Fruit fly (Drosophila melanogaster) whole organism, embryonic: ENCODE data around the gene DCTN6-p27.

Source experiments
- Blimp-1 ChIP-seq: fragments of 200-800 bp; sonication (Bioruptor generic); optimal IDR thresholded peaks from 3 replicates; lab custom pipeline; 2018; ENCODE audit warnings: missing biosample characterization, missing genetic modification characterization, mild to moderate bottlenecking, moderate library complexity, missing genetic modification reagents
- CG11504 ChIP-seq: fragments of 200-800 bp; sonication (Bioruptor generic); optimal IDR thresholded peaks from 3 replicates; lab custom pipeline; 2019; ENCODE audit warnings: missing biosample characterization, mild to moderate bottlenecking, missing genetic modification characterization, moderate library complexity
- CG11695 ChIP-seq: fragments of 200-800 bp; sonication (Bioruptor generic); IDR thresholded peaks from 3 replicates; pipeline ENCODE4 v1.3.6; 2022; ENCODE audit warnings: missing biosample characterization, missing genetic modification characterization
- CG17361 ChIP-seq: fragments of 200-800 bp; sonication (Bioruptor generic); IDR thresholded peaks from 3 replicates; pipeline ENCODE4 v1.3.6; 2022; ENCODE audit warnings: missing biosample characterization, missing genetic modification characterization
- CG18599 ChIP-seq: fragments of 200-800 bp; sonication (Bioruptor generic); optimal IDR thresholded peaks from 3 replicates; lab custom pipeline; 2017; ENCODE audit warnings: missing biosample characterization, missing genetic modification characterization, mild to moderate bottlenecking, moderate library complexity, missing genetic modification reagents
- CG18764 ChIP-seq: fragments of 200-800 bp; sonication (Bioruptor generic); optimal IDR thresholded peaks from 3 replicates; lab custom pipeline; 2016; ENCODE audit warnings: missing biosample characterization, missing genetic modification characterization
- CG2199 ChIP-seq: fragments of 200-800 bp; sonication (Bioruptor generic); IDR thresholded peaks from 3 replicates; pipeline ENCODE4 v1.3.6; 2022; ENCODE audit warnings: missing biosample characterization, missing genetic modification characterization
- CG2202 ChIP-seq: fragments of 200-800 bp; sonication (Bioruptor generic); optimal IDR thresholded peaks from 2 replicates; lab custom pipeline; 2018; ENCODE audit warnings: missing biosample characterization, mild to moderate bottlenecking, missing genetic modification characterization
- CG2678 ChIP-seq: fragments of 200-800 bp; sonication (Bioruptor generic); optimal IDR thresholded peaks from 3 replicates; lab custom pipeline; 2019; ENCODE audit warnings: missing biosample characterization, mild to moderate bottlenecking, missing genetic modification characterization, moderate library complexity
- CG2712 ChIP-seq: fragments of 200-800 bp; optimal IDR thresholded peaks from 3 replicates; lab custom pipeline; 2019; ENCODE audit warnings: missing biosample characterization, mild to moderate bottlenecking, missing genetic modification characterization, moderate library complexity
- CG2875 ChIP-seq: fragments of 200-800 bp; sonication (Bioruptor generic); optimal IDR thresholded peaks from 2 replicates; lab custom pipeline; 2017; ENCODE audit warnings: missing biosample characterization, mild to moderate bottlenecking, missing genetic modification characterization, missing genetic modification reagents
- CG30403 ChIP-seq: fragments of 200-800 bp; sonication (Bioruptor generic); optimal IDR thresholded peaks from 3 replicates; lab custom pipeline; 2016; ENCODE audit warnings: missing biosample characterization, missing genetic modification characterization
- CG31365 ChIP-seq: fragments of 200-800 bp; sonication (Bioruptor generic); optimal IDR thresholded peaks from 2 replicates; lab custom pipeline; 2018; ENCODE audit warnings: missing biosample characterization, mild to moderate bottlenecking, missing genetic modification characterization
- CG31441 ChIP-seq: fragments of 200-800 bp; sonication (Bioruptor generic); IDR thresholded peaks from 2 replicates; pipeline ENCODE4 v1.3.6; 2022; ENCODE audit warnings: missing biosample characterization, missing genetic modification characterization
- CG33557 ChIP-seq: fragments of 200-800 bp; sonication (Bioruptor generic); optimal IDR thresholded peaks from 2 replicates; lab custom pipeline; 2019; ENCODE audit warnings: missing biosample characterization, mild to moderate bottlenecking, missing genetic modification characterization, moderate library complexity
- CG7786 ChIP-seq: fragments of 200-800 bp; sonication (Bioruptor generic); optimal IDR thresholded peaks from 2 replicates; lab custom pipeline; 2016; ENCODE audit warnings: missing biosample characterization, missing genetic modification characterization
- CG7839 ChIP-seq: fragments of 200-800 bp; sonication (Bioruptor generic); optimal IDR thresholded peaks from 3 replicates; lab custom pipeline; 2018; ENCODE audit warnings: missing biosample characterization, mild to moderate bottlenecking, missing genetic modification characterization, moderate library complexity
- CG8089 ChIP-seq: fragments of 200-800 bp; sonication (Bioruptor generic); optimal IDR thresholded peaks from 3 replicates; lab custom pipeline; 2016; ENCODE audit warnings: missing biosample characterization, missing genetic modification characterization
- CG8388 ChIP-seq: fragments of 200-800 bp; sonication (Bioruptor generic); optimal IDR thresholded peaks from 2 replicates; lab custom pipeline; 2019; ENCODE audit warnings: missing biosample characterization, mild to moderate bottlenecking, missing genetic modification characterization, moderate library complexity
- D19A ChIP-seq: fragments of 200-800 bp; optimal IDR thresholded peaks from 3 replicates; lab custom pipeline; 2019; ENCODE audit warnings: missing biosample characterization, mild to moderate bottlenecking, missing genetic modification characterization, moderate library complexity
- Drgx ChIP-seq: fragments of 200-800 bp; sonication (Bioruptor generic); IDR thresholded peaks from 2 replicates; pipeline ENCODE4 v1.3.6; 2022; ENCODE audit warnings: missing biosample characterization, missing genetic modification characterization
- GATAe ChIP-seq: fragments of 200-800 bp; sonication (Bioruptor generic); conservative IDR thresholded peaks from 2 replicates; pipeline ENCODE4 v1.3.6; 2022; ENCODE audit warnings: missing biosample characterization, missing genetic modification characterization
- Hmr ChIP-seq: fragments of 200-800 bp; sonication (Bioruptor generic); optimal IDR thresholded peaks from 3 replicates; lab custom pipeline; 2017; ENCODE audit warnings: mild to moderate bottlenecking, missing biosample characterization, missing genetic modification reagents, missing genetic modification characterization
- Med ChIP-seq: fragments of 200-800 bp; sonication (Bioruptor generic); peaks from one replicate; lab custom pipeline; 2016; ENCODE audit warnings: missing biosample characterization, missing genetic modification characterization, mild to moderate bottlenecking, inconsistent platforms, moderate library complexity
- Ptx1 ChIP-seq: fragments of 200-800 bp; sonication (Bioruptor generic); IDR thresholded peaks from 2 replicates; pipeline ENCODE4 v1.3.6; 2022; ENCODE audit warnings: missing biosample characterization, missing genetic modification characterization
- Sox100B ChIP-seq: fragments of 200-800 bp; sonication (Bioruptor generic); optimal IDR thresholded peaks from 3 replicates; lab custom pipeline; 2018; ENCODE audit warnings: missing biosample characterization, mild to moderate bottlenecking, missing genetic modification characterization
- Spps ChIP-seq: fragments of 200-800 bp; sonication (Bioruptor generic); optimal IDR thresholded peaks from 2 replicates; lab custom pipeline; 2018; ENCODE audit warnings: missing biosample characterization, mild to moderate bottlenecking, missing genetic modification characterization
- caup ChIP-seq: fragments of 200-800 bp; sonication (Bioruptor generic); optimal IDR thresholded peaks from 3 replicates; lab custom pipeline; 2017; ENCODE audit warnings: missing biosample characterization, mild to moderate bottlenecking, missing genetic modification characterization, moderate library complexity; ENCODE audit not compliant: severe bottlenecking
- chinmo ChIP-seq: fragments of 200-800 bp; sonication (Bioruptor generic); IDR thresholded peaks from 4 replicates; pipeline ENCODE4 v1.3.6; 2022; ENCODE audit warnings: missing biosample characterization, missing genetic modification characterization; ENCODE audit not compliant: partially characterized antibody
- crol ChIP-seq: fragments of 200-800 bp; sonication (Bioruptor generic); IDR thresholded peaks from 2 replicates; pipeline ENCODE4 v1.3.6; 2022; ENCODE audit warnings: missing biosample characterization, missing genetic modification characterization
- dmrt99B ChIP-seq: fragments of 200-800 bp; sonication (Bioruptor generic); optimal IDR thresholded peaks from 2 replicates; lab custom pipeline; 2018; ENCODE audit warnings: missing biosample characterization, mild to moderate bottlenecking, missing genetic modification characterization, moderate library complexity
- exex ChIP-seq: fragments of 200-800 bp; sonication (Bioruptor generic); optimal IDR thresholded peaks from 4 replicates; lab custom pipeline; 2018; ENCODE audit warnings: missing biosample characterization, mild to moderate bottlenecking, missing genetic modification characterization, moderate library complexity
- fd64A ChIP-seq: fragments of 200-800 bp; sonication (Bioruptor generic); optimal IDR thresholded peaks from 3 replicates; lab custom pipeline; 2018; ENCODE audit warnings: missing biosample characterization, mild to moderate bottlenecking, missing genetic modification characterization
- fd96Cb ChIP-seq: fragments of 200-800 bp; sonication (Bioruptor generic); optimal IDR thresholded peaks from 2 replicates; lab custom pipeline; 2018; ENCODE audit warnings: missing biosample characterization, mild to moderate bottlenecking, missing genetic modification characterization, moderate library complexity
- grn ChIP-seq: fragments of 200-800 bp; sonication (Bioruptor generic); optimal IDR thresholded peaks from 3 replicates; lab custom pipeline; 2017; ENCODE audit warnings: missing biosample characterization, missing genetic modification characterization
- ken ChIP-seq: fragments of 200-800 bp; sonication (Bioruptor generic); IDR thresholded peaks from 3 replicates; pipeline ENCODE4 v1.3.6; 2022; ENCODE audit warnings: missing biosample characterization, missing genetic modification characterization
- lab ChIP-seq: fragments of 200-800 bp; sonication (Bioruptor generic); optimal IDR thresholded peaks from 3 replicates; lab custom pipeline; 2017; ENCODE audit warnings: missing biosample characterization, missing genetic modification characterization, mild to moderate bottlenecking, moderate library complexity, missing genetic modification reagents
- luna ChIP-seq: fragments of 200-800 bp; sonication (Bioruptor generic); optimal IDR thresholded peaks from 2 replicates; lab custom pipeline; 2016; ENCODE audit warnings: missing biosample characterization, missing genetic modification characterization
- mirr ChIP-seq: fragments of 200-800 bp; sonication (Bioruptor generic); optimal IDR thresholded peaks from 3 replicates; lab custom pipeline; 2018; ENCODE audit warnings: missing biosample characterization, mild to moderate bottlenecking, missing genetic modification characterization
- seq ChIP-seq: fragments of 200-800 bp; sonication (Bioruptor generic); IDR thresholded peaks from 2 replicates; pipeline ENCODE4 v1.3.6; 2022; ENCODE audit warnings: missing biosample characterization, missing genetic modification characterization
- sqz ChIP-seq: fragments of 200-800 bp; sonication (Bioruptor generic); optimal IDR thresholded peaks from 3 replicates; lab custom pipeline; 2018; ENCODE audit warnings: missing biosample characterization, mild to moderate bottlenecking, missing genetic modification characterization
- stwl ChIP-seq: fragments of 200-800 bp; sonication (Bioruptor generic); optimal IDR thresholded peaks from 3 replicates; lab custom pipeline; 2018; ENCODE audit warnings: missing biosample characterization, mild to moderate bottlenecking, missing genetic modification characterization, moderate library complexity
- vvl ChIP-seq: fragments of 200-800 bp; sonication (Bioruptor generic); IDR thresholded peaks from 2 replicates; pipeline ENCODE4 v1.3.6; 2022; ENCODE audit warnings: missing biosample characterization, missing genetic modification characterization

Gene DCTN6-p27

dm6 chr2L:19163143-19163974 lies 31.2 kb downstream of the DCTN6-p27 start (continued):
- TF ChIP-seq Drgx (GFP tag; lab: Robert Waterston, UW) = 0 out of 2 replicates have a peak, but pooled peaks have one; percentile 22
- 0 out of 4 replicates have a peak, but pooled peaks have one; percentile 16 for TF ChIP-seq chinmo
- 0 out of 3 replicates have a peak, but pooled peaks have one; percentile 22 for TF ChIP-seq ken
- peak; percentile 77 for TF ChIP-seq Med (GFP tag; lab: Kevin White, UChicago)
- 0 out of 2 replicates have a peak, but pooled peaks have one; percentile 18 for TF ChIP-seq seq (GFP tag; lab: Robert Waterston, UW)
- TF ChIP-seq luna (GFP tag; lab: Kevin White, UChicago) = no peak
- 0 out of 2 replicates have a peak, but pooled peaks have one; percentile 6 for TF ChIP-seq vvl
- TF ChIP-seq Ptx1 (GFP tag; lab: Robert Waterston, UW) = 0 out of 2 replicates have a peak, but pooled peaks have one; percentile 22
- no peak for TF ChIP-seq CG31365
- TF ChIP-seq CG17361 (GFP tag; lab: Robert Waterston, UW) = peak; percentile 14; the same call in 1 of the 3 replicates
- TF ChIP-seq CG7786 (GFP tag; lab: Kevin White, UChicago) = peak; percentile 16
- TF ChIP-seq Hmr (GFP tag; lab: Kevin White, UChicago) = peak; percentile 18
- TF ChIP-seq CG30403 (GFP tag; lab: Kevin White, UChicago) = peak; percentile 7
- TF ChIP-seq CG33557 (GFP tag; lab: Kevin White, UChicago) = no peak
- TF ChIP-seq CG2199 (GFP tag; lab: Robert Waterston, UW) = peak; percentile 74; the same call in 1 of the 3 replicates
- peak; percentile 23 for TF ChIP-seq sqz (GFP tag; lab: Kevin White, UChicago)

- TF ChIP-seq Spps (peak; percentile 29), CG11695 (GFP tag; lab: Robert Waterston, UW) (0 out of 3 replicates have a peak, but pooled peaks have one; percentile 40), dmrt99B (tag; lab: Kevin White, UChicago) (peak; percentile 19), lab (GFP tag; lab: Kevin White, UChicago) (peak; percentile 46), stwl (tag; lab: Kevin White, UChicago) (no peak), fd96Cb (tag; lab: Kevin White, UChicago) (peak; percentile 22), CG2875 (GFP tag; lab: Kevin White, UChicago) (no peak), CG7839 (tag; lab: Kevin White, UChicago) (peak; percentile 39), CG31441 (GFP tag; lab: Robert Waterston, UW) (0 out of 2 replicates have a peak, but pooled peaks have one; percentile 19), CG11504 (tag; lab: Kevin White, UChicago) (peak; percentile 40), CG18764 (GFP tag; lab: Kevin White, UChicago) (no peak), CG8388 (GFP tag; lab: Kevin White, UChicago) (peak; percentile 30), caup (GFP tag; lab: Kevin White, UChicago) (peak; percentile 26), GATAe (GFP tag; lab: Robert Waterston, UW) (peak; percentile 84), exex (tag; lab: Kevin White, UChicago) (peak; percentile 84), Sox100B (GFP tag; lab: Kevin White, UChicago) (peak; percentile 42), mirr (peak; percentile 84), grn (GFP tag; lab: Kevin White, UChicago) (peak; percentile 90), CG2678 (peak; percentile 36), CG18599 (peak; percentile 50), D19A (peak; percentile 96), CG2712 (tag; lab: Kevin White, UChicago) (peak; percentile 4), CG2202 (no peak), crol (GFP tag; lab: Robert Waterston, UW) (peak; percentile 45), CG8089 (GFP tag; lab: Kevin White, UChicago) (no peak), fd64A (GFP tag; lab: Kevin White, UChicago) (no peak), Blimp-1 (peak; percentile 25)
These were observed 31.9 kb downstream of the DCTN6-p27 start for dm6 chr2L:19163975-19164371.
